Worm (Caenorhabditis elegans) whole organism, L2 larva: ENCODE results near the gene C26B2.7.

Experiments
- ama-1 ChIP-seq: fragments of 150-350 bp; optimal IDR thresholded peaks from 2 replicates; lab custom pipeline; 2018; ENCODE audit warnings: inconsistent platforms
- ceh-16 ChIP-seq: fragments of 150-350 bp; optimal IDR thresholded peaks from 2 replicates; lab custom pipeline; 2014; ENCODE audit warnings: missing biosample characterization, missing genetic modification characterization
- egl-27 ChIP-seq: sonication (generic microtip); optimal IDR thresholded peaks from 3 replicates; lab custom pipeline; 2017; ENCODE audit warnings: missing biosample characterization, missing genetic modification reagents, missing genetic modification characterization
- elt-3 ChIP-seq: sonication (generic microtip); optimal IDR thresholded peaks from 2 replicates; lab custom pipeline; 2017; ENCODE audit warnings: missing biosample characterization, missing genetic modification characterization
- lin-13 ChIP-seq: fragments of 150-350 bp; optimal IDR thresholded peaks from 2 replicates; lab custom pipeline; 2014; ENCODE audit warnings: missing biosample characterization, missing genetic modification reagents, missing genetic modification characterization
- lin-39 ChIP-seq: fragments of 150-350 bp; optimal IDR thresholded peaks from 2 replicates; lab custom pipeline; 2014; ENCODE audit warnings: missing biosample characterization, missing genetic modification reagents, missing genetic modification characterization
- snpc-4 ChIP-seq: fragments of 150-350 bp; optimal IDR thresholded peaks from 2 replicates; lab custom pipeline; 2014; ENCODE audit warnings: missing biosample characterization, missing genetic modification characterization
- unc-62 ChIP-seq: fragments of 150-350 bp; optimal IDR thresholded peaks from 2 replicates; lab custom pipeline; 2014; ENCODE audit warnings: missing biosample characterization, missing genetic modification reagents, missing genetic modification characterization

ce11 chrIV:8008137-8008536, 7.9 kb upstream of the C26B2.7 start:
- TF ChIP-seq egl-27 (tag; lab: Kevin White, UChicago) (no peak), elt-3 (tag; lab: Kevin White, UChicago) (no peak), ceh-16 (tag; lab: Kevin White, UChicago) (no peak), lin-39 (tag; lab: Kevin White, UChicago) (no peak), unc-62 (no peak), snpc-4 (tag; lab: Kevin White, UChicago) (no peak), lin-13 (no peak), ama-1 (lab: Kevin White, UChicago) (no peak)
